Fruit fly (Drosophila melanogaster): Measurements from ENCODE around the gene CG7322.

Gene CG7322

dm6 chrX:18863748-18864482 is 6.4 kb upstream of the CG7322 start, which contains the start of the genes CG7326 and Dora (continued):
- peak; percentile 84 for TF ChIP-seq vnd (GFP tag; IDR thresholded peaks at IDR 0.05; ENCODE audit: partially characterized antibody)
- peak; percentile 23 for TF ChIP-seq jumu (GFP tag; optimal IDR thresholded peaks at IDR 0.05)
- no peak for TF ChIP-seq Bdp1 (GFP tag; optimal IDR thresholded peaks at IDR 0.05)
- TF ChIP-seq B-H1 (GFP tag; IDR thresholded peaks at IDR 0.05) = no peak
- TF ChIP-seq aop (GFP tag; IDR thresholded peaks at IDR 0.05) = no peak
- peak; percentile 5 for TF ChIP-seq CG8281 (tag; optimal IDR thresholded peaks at IDR 0.05)
- no peak for TF ChIP-seq CG31388 (GFP tag; optimal IDR thresholded peaks at IDR 0.05)
- no peak for TF ChIP-seq Xbp1 (GFP tag; optimal IDR thresholded peaks at IDR 0.05)
- TF ChIP-seq CG12769 (tag; optimal IDR thresholded peaks at IDR 0.05) = no peak
- TF ChIP-seq CG10654 (GFP tag; optimal IDR thresholded peaks at IDR 0.05) = no peak
- TF ChIP-seq salm (tag; optimal IDR thresholded peaks at IDR 0.05) = no peak
- no peak for TF ChIP-seq Poxn (GFP tag; IDR thresholded peaks at IDR 0.05)
- no peak for TF ChIP-seq klu (GFP tag; IDR thresholded peaks at IDR 0.05)
- no peak for TF ChIP-seq CG9437 (GFP tag; optimal IDR thresholded peaks at IDR 0.05)
- no peak for TF ChIP-seq NFAT (GFP tag; IDR thresholded peaks at IDR 0.05)
- TF ChIP-seq CG8388 (GFP tag; optimal IDR thresholded peaks at IDR 0.05) = no peak
- no peak for TF ChIP-seq CG12942 (GFP tag; optimal IDR thresholded peaks at IDR 0.05)
- no peak for TF ChIP-seq ken (GFP tag; IDR thresholded peaks at IDR 0.05)
- no peak for TF ChIP-seq Dip2 (GFP tag; IDR thresholded peaks at IDR 0.05)
- TF ChIP-seq CG17568 (GFP tag; optimal IDR thresholded peaks at IDR 0.05) = no peak
- TF ChIP-seq tup (GFP tag; optimal IDR thresholded peaks at IDR 0.05) = no peak
- TF ChIP-seq dati (GFP tag; IDR thresholded peaks at IDR 0.05) = no peak
- no peak for TF ChIP-seq ap (GFP tag; IDR thresholded peaks at IDR 0.05)
- TF ChIP-seq CG4820 (GFP tag; optimal IDR thresholded peaks at IDR 0.05) = no peak
- TF ChIP-seq lbe (GFP tag; optimal IDR thresholded peaks at IDR 0.05) = peak; percentile 25
- peak in 1 of 2 experiments; percentile 4 for TF ChIP-seq Pdp1 (GFP tag; optimal IDR thresholded peaks at IDR 0.05)
- TF ChIP-seq dimm (GFP tag; IDR thresholded peaks at IDR 0.05) = no peak
- TF ChIP-seq CG11695 (GFP tag; IDR thresholded peaks at IDR 0.05) = no peak
- peak; percentile 65; the same call in 1 of the 3 replicates for TF ChIP-seq z (GFP tag; IDR thresholded peaks at IDR 0.05)
- no peak for TF ChIP-seq tx (GFP tag; optimal IDR thresholded peaks at IDR 0.05)
- no peak for TF ChIP-seq Rfx (GFP tag; IDR thresholded peaks at IDR 0.05)
- TF ChIP-seq run (tag; optimal IDR thresholded peaks at IDR 0.05) = no peak
- no peak for TF ChIP-seq Atf6 (GFP tag; IDR thresholded peaks at IDR 0.05)
- TF ChIP-seq CG33213 (GFP tag; optimal IDR thresholded peaks at IDR 0.05) = peak; percentile 64
- TF ChIP-seq slbo (GFP tag; IDR thresholded peaks at IDR 0.05) = no peak
- no peak for TF ChIP-seq CG16863 (GFP tag; optimal IDR thresholded peaks at IDR 0.05)
- TF ChIP-seq grn (GFP tag; optimal IDR thresholded peaks at IDR 0.05) = no peak
- no peak for TF ChIP-seq wor (GFP tag; IDR thresholded peaks at IDR 0.05)
- no peak for TF ChIP-seq CG2889 (GFP tag; IDR thresholded peaks at IDR 0.05)
- TF ChIP-seq CG4360 (GFP tag; IDR thresholded peaks at IDR 0.05) = peak; percentile 89
- TF ChIP-seq Atf-2 (GFP tag; optimal IDR thresholded peaks at IDR 0.05) = no peak
- TF ChIP-seq br (optimal IDR thresholded peaks at IDR 0.05) = no peak
- no peak for TF ChIP-seq CkIIα-i1 (GFP tag; IDR thresholded peaks at IDR 0.05)
- TF ChIP-seq E2f2 (GFP tag; IDR thresholded peaks at IDR 0.05) = peak; percentile 55
- no peak for TF ChIP-seq tll (GFP tag; optimal IDR thresholded peaks at IDR 0.05)
- TF ChIP-seq CG30020 (tag; optimal IDR thresholded peaks at IDR 0.05) = peak; percentile 49
- TF ChIP-seq Med (GFP tag) = peak; percentile 64
- no peak for TF ChIP-seq jing (GFP tag; optimal IDR thresholded peaks at IDR 0.05)
- no peak for TF ChIP-seq CG14965 (GFP tag; optimal IDR thresholded peaks at IDR 0.05; ENCODE audit: borderline replicate concordance)
- peak; percentile 87 for TF ChIP-seq Dll (GFP tag; IDR thresholded peaks at IDR 0.05; ENCODE audit: partially characterized antibody)
- peak in 1 of 3 experiments; percentile 31 for TF ChIP-seq Stat92E (GFP tag; optimal IDR thresholded peaks at IDR 0.05)
